Fruit fly (Drosophila melanogaster): ENCODE measurements around the gene CG42446.

CG42446 gene

dm6 chr3R:16334329-16334728 is 25.6 kb downstream of the CG42446 start:
- TF ChIP-seq Vsx2 (GFP tag; optimal IDR thresholded peaks at IDR 0.05; ENCODE audit: partially characterized antibody) = peak; percentile 20
- no peak for TF ChIP-seq woc (GFP tag; optimal IDR thresholded peaks at IDR 0.05)

DNA sequence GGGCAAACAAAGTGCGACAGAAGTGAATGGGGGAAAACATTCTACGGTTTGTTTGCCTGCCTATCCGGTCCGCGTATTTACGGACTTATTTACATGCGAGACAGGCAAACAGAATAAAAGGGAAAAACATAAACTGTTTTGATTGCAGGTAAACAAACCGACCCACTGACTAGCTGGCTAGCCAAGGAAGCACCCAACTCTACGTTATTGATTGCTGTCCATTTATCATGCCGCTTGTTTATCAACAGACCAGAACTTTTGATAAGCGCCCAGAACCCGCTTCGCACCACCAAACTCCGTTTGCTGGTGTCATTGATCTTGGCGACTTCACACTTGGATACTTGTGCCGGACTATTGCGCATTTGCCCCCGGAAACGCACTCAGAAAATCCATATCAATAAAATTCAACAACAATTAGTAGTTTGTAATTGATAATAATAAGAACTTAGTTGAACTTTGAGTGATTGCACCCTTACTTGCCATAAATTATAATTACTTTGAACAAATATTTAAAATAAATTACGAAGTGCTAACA is 28.0 kb downstream of the CG42446 start:
- TF ChIP-seq psq (GFP tag; optimal IDR thresholded peaks at IDR 0.05) (no peak), ey (GFP tag; optimal IDR thresholded peaks at IDR 0.05) (peak; percentile 9), tai (GFP tag; optimal IDR thresholded peaks at IDR 0.05) (no peak), HLH106 (tag; optimal IDR thresholded peaks at IDR 0.05) (peak; percentile 30), CG9705 (GFP tag; optimal IDR thresholded peaks at IDR 0.05) (no peak), pan (optimal IDR thresholded peaks at IDR 0.05) (no peak), woc (GFP tag; optimal IDR thresholded peaks at IDR 0.05) (no peak), N (GFP tag; optimal IDR thresholded peaks at IDR 0.05) (no peak), jim (GFP tag; optimal IDR thresholded peaks at IDR 0.05) (no peak), CrebA (GFP tag; optimal IDR thresholded peaks at IDR 0.05; ENCODE audit: borderline replicate concordance) (no peak), foxo (GFP tag; optimal IDR thresholded peaks at IDR 0.05) (peak in 1 of 2 experiments; percentile 46), rgr (GFP tag; optimal IDR thresholded peaks at IDR 0.05) (peak; percentile 15), Hr83 (GFP tag; optimal IDR thresholded peaks at IDR 0.05; ENCODE audit: poor library complexity, severe bottlenecking) (no peak), sv (GFP tag; optimal IDR thresholded peaks at IDR 0.05) (peak; percentile 14), h (GFP tag; optimal IDR thresholded peaks at IDR 0.05) (peak; percentile 33), Rel (GFP tag; optimal IDR thresholded peaks at IDR 0.05) (no peak), Rel (tag; optimal IDR thresholded peaks at IDR 0.05) (peak; percentile 36), dl (GFP tag; optimal IDR thresholded peaks at IDR 0.05; ENCODE audit: insufficient read depth in 1 of 2, partially characterized antibody in 2 of 2) (no peak), fru (GFP tag; optimal IDR thresholded peaks at IDR 0.05) (peak; percentile 10), CG32264 (GFP tag; optimal IDR thresholded peaks at IDR 0.05) (no peak), Hnf4 (GFP tag; optimal IDR thresholded peaks at IDR 0.05) (no peak), OdsH (GFP tag; optimal IDR thresholded peaks at IDR 0.05) (peak; percentile 22), lola (GFP tag; optimal IDR thresholded peaks at IDR 0.05) (no peak), br (GFP tag; optimal IDR thresholded peaks at IDR 0.05) (no peak), Sp1 (GFP tag; optimal IDR thresholded peaks at IDR 0.05) (peak; percentile 35)

DNA sequence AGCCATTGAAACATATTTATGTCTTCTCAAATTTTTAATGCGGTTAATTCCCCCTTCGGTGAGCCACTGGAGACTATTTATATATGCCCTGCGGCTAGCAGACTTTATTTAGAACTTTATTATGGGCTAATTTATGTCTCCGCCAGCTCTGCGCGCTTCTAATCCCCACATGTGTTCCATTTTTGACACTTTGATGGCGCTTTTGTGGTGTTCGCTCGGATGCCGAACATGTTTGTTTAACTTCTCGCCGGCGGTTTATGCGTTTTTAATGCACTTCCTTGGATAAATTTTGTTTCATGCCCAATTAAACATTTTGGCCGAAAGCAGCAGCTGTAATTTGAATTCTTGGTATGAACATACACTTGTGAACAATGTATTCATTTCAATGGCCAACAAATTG is 30.1 kb downstream of the CG42446 start:
- TF ChIP-seq CG32264 (GFP tag; optimal IDR thresholded peaks at IDR 0.05) (no peak), CrebA (GFP tag; optimal IDR thresholded peaks at IDR 0.05; ENCODE audit: borderline replicate concordance) (no peak), Mio (GFP tag; optimal IDR thresholded peaks at IDR 0.05) (no peak), HLH106 (tag; optimal IDR thresholded peaks at IDR 0.05) (no peak), sv (GFP tag; optimal IDR thresholded peaks at IDR 0.05) (no peak), Jra (GFP tag; optimal IDR thresholded peaks at IDR 0.05) (no peak), Dfd (GFP tag; optimal IDR thresholded peaks at IDR 0.05) (no peak), Myc (optimal IDR thresholded peaks at IDR 0.05) (no peak), woc (GFP tag; optimal IDR thresholded peaks at IDR 0.05) (no peak), fru (GFP tag; optimal IDR thresholded peaks at IDR 0.05) (no peak), foxo (GFP tag; optimal IDR thresholded peaks at IDR 0.05) (no peak), psq (GFP tag; optimal IDR thresholded peaks at IDR 0.05) (no peak), dsf (GFP tag; optimal IDR thresholded peaks at IDR 0.05; ENCODE audit: borderline replicate concordance) (no peak), sage (GFP tag; optimal IDR thresholded peaks at IDR 0.05) (no peak), ey (GFP tag; optimal IDR thresholded peaks at IDR 0.05) (no peak)

- TF ChIP-seq jim (GFP tag; optimal IDR thresholded peaks at IDR 0.05) (no peak), sv (GFP tag; optimal IDR thresholded peaks at IDR 0.05) (no peak), h (GFP tag; optimal IDR thresholded peaks at IDR 0.05) (no peak), br (GFP tag; optimal IDR thresholded peaks at IDR 0.05) (no peak), lola (GFP tag; optimal IDR thresholded peaks at IDR 0.05) (no peak), Jra (GFP tag; optimal IDR thresholded peaks at IDR 0.05) (no peak), Myc (optimal IDR thresholded peaks at IDR 0.05) (no peak)
These were observed 32.4 kb downstream of the CG42446 start, which contains the start of gene CG17930 for dm6 chr3R:16327549-16327948. CG17930 (plus strand) TSS chr3R:16327849.

DNA sequence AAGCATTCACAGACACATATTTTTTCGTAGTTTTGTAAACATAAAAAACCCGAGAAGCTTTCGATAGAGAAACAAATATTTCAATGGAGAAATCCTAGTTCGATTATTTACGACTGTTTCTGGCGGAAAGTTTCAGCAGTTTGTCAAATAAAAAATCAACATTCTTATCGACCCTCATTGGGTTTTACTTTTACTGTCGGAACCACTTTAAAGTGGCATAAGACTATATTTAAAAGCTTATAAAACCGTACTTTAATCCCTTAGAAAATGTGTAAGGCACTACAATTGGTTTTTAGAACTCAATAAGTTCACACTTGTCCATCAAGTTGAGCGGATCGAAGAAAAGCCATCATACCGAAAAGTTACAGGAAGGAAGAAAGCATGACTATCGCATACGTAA is 34.7 kb downstream of the CG42446 start, which contains the start of gene CG17929:
Gene CG17929, plus strand, starts transcription at position 301 of the 400 bp plus-strand sequence.
- no peak for TF ChIP-seq h (GFP tag; optimal IDR thresholded peaks at IDR 0.05)
- TF ChIP-seq sv (GFP tag; optimal IDR thresholded peaks at IDR 0.05) = no peak
- TF ChIP-seq tai (GFP tag; optimal IDR thresholded peaks at IDR 0.05) = no peak
- no peak for TF ChIP-seq Dif (GFP tag; optimal IDR thresholded peaks at IDR 0.05; ENCODE audit: partially characterized antibody)
- TF ChIP-seq Sp1 (GFP tag; optimal IDR thresholded peaks at IDR 0.05) = no peak
- no peak for TF ChIP-seq rgr (GFP tag; optimal IDR thresholded peaks at IDR 0.05)
- no peak for TF ChIP-seq Myc (optimal IDR thresholded peaks at IDR 0.05)
- no peak for TF ChIP-seq HLH106 (tag; optimal IDR thresholded peaks at IDR 0.05)
- no peak for TF ChIP-seq dmrt93B (GFP tag; optimal IDR thresholded peaks at IDR 0.05)
- TF ChIP-seq CG32264 (GFP tag; optimal IDR thresholded peaks at IDR 0.05) = no peak
- no peak for TF ChIP-seq Mio (GFP tag; optimal IDR thresholded peaks at IDR 0.05)
- no peak for TF ChIP-seq Hr78 (GFP tag; optimal IDR thresholded peaks at IDR 0.05)
- TF ChIP-seq foxo (GFP tag; optimal IDR thresholded peaks at IDR 0.05) = no peak
- TF ChIP-seq CG9705 (GFP tag; optimal IDR thresholded peaks at IDR 0.05) = no peak
- TF ChIP-seq lola (GFP tag; optimal IDR thresholded peaks at IDR 0.05) = no peak
- TF ChIP-seq woc (GFP tag; optimal IDR thresholded peaks at IDR 0.05) = no peak
- TF ChIP-seq Dfd (GFP tag; optimal IDR thresholded peaks at IDR 0.05) = no peak
